Worm (Caenorhabditis elegans): ENCODE measurements around the gene sru-2.

DNA sequence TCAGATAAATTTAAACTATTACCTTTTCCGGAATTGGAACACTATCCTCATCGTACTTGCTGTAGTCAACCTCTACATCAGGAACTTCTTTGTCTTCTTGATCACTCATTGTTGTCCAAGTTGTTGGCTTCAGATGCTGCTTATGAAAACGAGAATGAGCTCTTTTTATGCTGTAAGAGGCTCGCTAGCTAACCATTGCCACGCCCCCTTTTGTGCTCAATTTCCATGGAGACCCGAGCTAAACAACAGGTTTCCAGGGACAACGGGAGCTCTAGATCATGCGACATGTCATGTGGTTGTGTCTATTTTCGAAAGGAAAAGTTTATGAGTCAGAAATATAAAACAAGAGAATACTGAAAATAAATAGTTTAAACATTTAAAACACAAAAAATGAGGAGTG is 24.4 kb downstream of the sru-2 start, which contains the start of gene C33A12.4:
- TF ChIP-seq nhr-237 (tag; optimal IDR thresholded peaks at IDR 0.05) = no peak
- peak; percentile 2 for TF ChIP-seq ztf-4 (tag; optimal IDR thresholded peaks at IDR 0.05)
- TF ChIP-seq peb-1 (tag; optimal IDR thresholded peaks at IDR 0.05) = no peak
- no peak for TF ChIP-seq ama-1 (optimal IDR thresholded peaks at IDR 0.05)
- no peak for TF ChIP-seq blmp-1 (tag; optimal IDR thresholded peaks at IDR 0.05; ENCODE audit: insufficient read depth)
- no peak for TF ChIP-seq unc-62 (GFP tag; optimal IDR thresholded peaks at IDR 0.05)
- no peak for TF ChIP-seq ceh-16 (tag; optimal IDR thresholded peaks at IDR 0.05)
- TF ChIP-seq aly-2 (tag; optimal IDR thresholded peaks at IDR 0.05) = no peak
- no peak for TF ChIP-seq nhr-11 (tag; optimal IDR thresholded peaks at IDR 0.05)
- no peak for TF ChIP-seq skn-1 (tag; optimal IDR thresholded peaks at IDR 0.05)
- TF ChIP-seq zag-1 (tag; optimal IDR thresholded peaks at IDR 0.05) = no peak
- no peak for TF ChIP-seq snpc-4 (tag; optimal IDR thresholded peaks at IDR 0.05)
- TF ChIP-seq nhr-12 (tag; optimal IDR thresholded peaks at IDR 0.05) = no peak
- no peak for TF ChIP-seq nhr-6 (tag; optimal IDR thresholded peaks at IDR 0.05)
